Fruit fly (Drosophila melanogaster) whole organism, embryonic: ENCODE measurements around the gene Rbf.

ENCODE experiments used
- Awh ChIP-seq: fragments of 200-800 bp; sonication (Bioruptor generic); IDR thresholded peaks from 2 replicates; pipeline ENCODE4, ENCODE4 v1.3.6; 2022; ENCODE audit warnings: missing biosample characterization, missing genetic modification characterization
- Bgb ChIP-seq: fragments of 200-800 bp; sonication (Bioruptor generic); IDR thresholded peaks from 2 replicates; pipeline ENCODE4 v1.3.6; 2022; ENCODE audit warnings: missing biosample characterization, missing genetic modification characterization; ENCODE audit not compliant: partially characterized antibody
- CG10147 ChIP-seq: fragments of 200-800 bp; sonication (Bioruptor generic); optimal IDR thresholded peaks from 2 replicates; lab custom pipeline; 2019; ENCODE audit warnings: missing biosample characterization, mild to moderate bottlenecking, missing genetic modification characterization, moderate library complexity
- CG10209 ChIP-seq: fragments of 200-800 bp; sonication (Bioruptor generic); optimal IDR thresholded peaks from 3 replicates; lab custom pipeline; 2017; ENCODE audit warnings: missing biosample characterization, mild to moderate bottlenecking, missing genetic modification characterization, missing genetic modification reagents
- CG10366 ChIP-seq: fragments of 200-800 bp; sonication (Bioruptor generic); IDR thresholded peaks from 2 replicates; pipeline ENCODE4 v1.3.6; 2022; ENCODE audit warnings: missing biosample characterization, missing genetic modification characterization
- CG11398 ChIP-seq: fragments of 200-800 bp; sonication (Bioruptor generic); optimal IDR thresholded peaks from 2 replicates; lab custom pipeline; 2016; ENCODE audit warnings: missing biosample characterization, missing genetic modification characterization
- CG11696 ChIP-seq: fragments of 200-800 bp; sonication (Bioruptor generic); IDR thresholded peaks from 2 replicates; pipeline ENCODE4 v1.3.6; 2022; ENCODE audit warnings: missing biosample characterization, missing genetic modification characterization
- CG11723 ChIP-seq: fragments of 200-800 bp; sonication (Bioruptor generic); optimal IDR thresholded peaks from 2 replicates; lab custom pipeline; 2017; ENCODE audit warnings: missing biosample characterization, mild to moderate bottlenecking, missing genetic modification characterization
- CG13775 ChIP-seq: fragments of 200-800 bp; sonication (Bioruptor generic); optimal IDR thresholded peaks from 3 replicates; lab custom pipeline; 2017; ENCODE audit warnings: missing biosample characterization, mild to moderate bottlenecking, missing genetic modification characterization
- CG1602 ChIP-seq: fragments of 200-800 bp; sonication (Bioruptor generic); optimal IDR thresholded peaks from 3 replicates; lab custom pipeline; 2016; ENCODE audit warnings: missing biosample characterization, missing genetic modification characterization
- CG1647 ChIP-seq: fragments of 200-800 bp; sonication (Bioruptor generic); optimal IDR thresholded peaks from 3 replicates; lab custom pipeline; 2016; ENCODE audit warnings: missing biosample characterization, missing genetic modification characterization
- CG16863 ChIP-seq: fragments of 200-800 bp; sonication (Bioruptor generic); optimal IDR thresholded peaks from 3 replicates; lab custom pipeline; 2016; ENCODE audit warnings: missing biosample characterization, missing genetic modification characterization
- CG1832 ChIP-seq: fragments of 200-800 bp; sonication (Bioruptor generic); optimal IDR thresholded peaks from 2 replicates; lab custom pipeline; 2017; ENCODE audit warnings: missing biosample characterization, mild to moderate bottlenecking, missing genetic modification characterization, inconsistent platforms
- CG18476 ChIP-seq: fragments of 200-800 bp; sonication (Bioruptor generic); optimal IDR thresholded peaks from 2 replicates; lab custom pipeline; 2016; ENCODE audit warnings: missing biosample characterization, mild to moderate bottlenecking, missing genetic modification characterization
- CG2116 ChIP-seq: fragments of 200-800 bp; sonication (Bioruptor generic); optimal IDR thresholded peaks from 3 replicates; lab custom pipeline; 2018; ENCODE audit warnings: missing biosample characterization, mild to moderate bottlenecking, missing genetic modification characterization
- CG31441 ChIP-seq: fragments of 200-800 bp; sonication (Bioruptor generic); IDR thresholded peaks from 2 replicates; pipeline ENCODE4 v1.3.6; 2022; ENCODE audit warnings: missing biosample characterization, missing genetic modification characterization
- CG34422 ChIP-seq: fragments of 200-800 bp; sonication (Bioruptor generic); IDR thresholded peaks from 3 replicates; pipeline ENCODE4 v1.3.6; 2022; ENCODE audit warnings: missing biosample characterization, missing genetic modification characterization
- CG4282 ChIP-seq: fragments of 200-800 bp; sonication (Bioruptor generic); optimal IDR thresholded peaks from 2 replicates; lab custom pipeline; 2016; ENCODE audit warnings: missing biosample characterization, missing genetic modification characterization
- CG4360 ChIP-seq: fragments of 200-800 bp; sonication (Bioruptor generic); IDR thresholded peaks from 2 replicates; pipeline ENCODE4 v1.3.6; 2022; ENCODE audit warnings: missing biosample characterization, missing genetic modification characterization
- CG5245 ChIP-seq: fragments of 200-800 bp; sonication (Bioruptor generic); optimal IDR thresholded peaks from 3 replicates; lab custom pipeline; 2016; ENCODE audit warnings: missing biosample characterization, missing genetic modification characterization
- CG6175 ChIP-seq: fragments of 200-800 bp; sonication (Bioruptor generic); IDR thresholded peaks from 3 replicates; pipeline ENCODE4 v1.3.6; 2022; ENCODE audit warnings: missing biosample characterization, missing genetic modification characterization
- CG6272 ChIP-seq: fragments of 200-800 bp; sonication (Bioruptor generic); IDR thresholded peaks from 2 replicates; pipeline ENCODE4 v1.3.6; 2022; ENCODE audit warnings: missing biosample characterization, missing genetic modification characterization
- CG7786 ChIP-seq: fragments of 200-800 bp; sonication (Bioruptor generic); optimal IDR thresholded peaks from 2 replicates; lab custom pipeline; 2016; ENCODE audit warnings: missing biosample characterization, missing genetic modification characterization
- Dip3 ChIP-seq: fragments of 200-800 bp; sonication (Bioruptor generic); optimal IDR thresholded peaks from 3 replicates; lab custom pipeline; 2016; ENCODE audit warnings: missing biosample characterization, missing genetic modification characterization
- Fer3 ChIP-seq: fragments of 200-800 bp; sonication (Bioruptor generic); optimal IDR thresholded peaks from 2 replicates; lab custom pipeline; 2018; ENCODE audit warnings: missing biosample characterization, mild to moderate bottlenecking, missing genetic modification characterization, moderate library complexity
- HmgZ ChIP-seq: fragments of 200-800 bp; sonication (Bioruptor generic); optimal IDR thresholded peaks from 2 replicates; lab custom pipeline; 2018; ENCODE audit warnings: missing biosample characterization, mild to moderate bottlenecking, missing genetic modification characterization
- Hmx ChIP-seq: fragments of 200-800 bp; sonication (Bioruptor generic); optimal IDR thresholded peaks from 2 replicates; lab custom pipeline; 2016; ENCODE audit warnings: missing biosample characterization, missing genetic modification characterization
- MESR4 ChIP-seq: fragments of 200-800 bp; sonication (Bioruptor generic); optimal IDR thresholded peaks from 2 replicates; lab custom pipeline; 2018; ENCODE audit warnings: missing biosample characterization, mild to moderate bottlenecking, missing genetic modification characterization, moderate library complexity
- Nf-YB ChIP-seq: fragments of 200-800 bp; sonication (Bioruptor generic); optimal IDR thresholded peaks from 3 replicates; lab custom pipeline; 2019; ENCODE audit warnings: missing biosample characterization, mild to moderate bottlenecking, missing genetic modification characterization, moderate library complexity
- Six4 ChIP-seq: fragments of 200-800 bp; sonication (Bioruptor generic); optimal IDR thresholded peaks from 2 replicates; lab custom pipeline; 2016; ENCODE audit warnings: missing biosample characterization, missing genetic modification characterization
- Ssrp ChIP-seq: fragments of 200-800 bp; sonication (Bioruptor generic); optimal IDR thresholded peaks from 2 replicates; lab custom pipeline; 2018; ENCODE audit warnings: missing biosample characterization, mild to moderate bottlenecking, missing genetic modification characterization, moderate library complexity
- Stat92E ChIP-seq, 3 experiments: fragments of >200 bp in 2 of 3; fragments of 200-800 bp in 1 of 3; sonication (Bioruptor generic) in 1 of 3; optimal IDR thresholded peaks; 2 replicates each; lab custom pipeline; 2017 to 2019; ENCODE audit warnings: missing biosample characterization in 3 of 3, missing genetic modification characterization in 3 of 3, mild to moderate bottlenecking in 1 of 3, moderate library complexity in 1 of 3
- Taf1 ChIP-seq: fragments of 200-800 bp; sonication (Bioruptor generic); IDR thresholded peaks from 2 replicates; pipeline ENCODE4 v1.3.6; 2022; ENCODE audit warnings: missing biosample characterization, missing genetic modification characterization
- ara ChIP-seq: fragments of 200-800 bp; sonication (Bioruptor generic); IDR thresholded peaks from 2 replicates; pipeline ENCODE4 v1.3.6; 2022; ENCODE audit warnings: missing biosample characterization, missing genetic modification characterization
- az2 ChIP-seq: fragments of 200-800 bp; sonication (Bioruptor generic); optimal IDR thresholded peaks from 3 replicates; lab custom pipeline; 2016; ENCODE audit warnings: missing biosample characterization, missing genetic modification characterization
- cg ChIP-seq: fragments of 200-800 bp; sonication (Bioruptor generic); optimal IDR thresholded peaks from 3 replicates; lab custom pipeline; 2019; ENCODE audit warnings: missing biosample characterization, mild to moderate bottlenecking, missing genetic modification characterization, moderate library complexity
- ci ChIP-seq: fragments of 200-800 bp; sonication (Bioruptor generic); IDR thresholded peaks from 3 replicates; pipeline ENCODE4 v1.3.6; 2022; ENCODE audit warnings: missing biosample characterization, missing genetic modification characterization
- dm ChIP-seq: fragments of 200-800 bp; sonication (Bioruptor generic); optimal IDR thresholded peaks from 3 replicates; lab custom pipeline; 2016; ENCODE audit warnings: missing biosample characterization, missing genetic modification characterization
- en ChIP-seq: fragments of 200-800 bp; sonication (Bioruptor generic); optimal IDR thresholded peaks from 2 replicates; lab custom pipeline; 2016; ENCODE audit warnings: missing biosample characterization, missing genetic modification characterization
- exex ChIP-seq: fragments of 200-800 bp; sonication (Bioruptor generic); optimal IDR thresholded peaks from 4 replicates; lab custom pipeline; 2018; ENCODE audit warnings: missing biosample characterization, mild to moderate bottlenecking, missing genetic modification characterization, moderate library complexity
- her ChIP-seq: fragments of 200-800 bp; sonication (Bioruptor generic); optimal IDR thresholded peaks from 2 replicates; lab custom pipeline; 2016; ENCODE audit warnings: missing biosample characterization, missing genetic modification characterization
- nerfin-2 ChIP-seq: fragments of 200-800 bp; sonication (Bioruptor generic); IDR thresholded peaks from 2 replicates; pipeline ENCODE4 v1.3.6; 2022; ENCODE audit warnings: missing biosample characterization, missing genetic modification characterization; ENCODE audit not compliant: partially characterized antibody
- pum ChIP-seq: fragments of 200-800 bp; sonication (Bioruptor generic); optimal IDR thresholded peaks from 2 replicates; lab custom pipeline; 2016; ENCODE audit warnings: missing biosample characterization, missing genetic modification characterization
- ro ChIP-seq: fragments of 200-800 bp; sonication (Bioruptor generic); IDR thresholded peaks from 2 replicates; pipeline ENCODE4 v1.3.6; 2022; ENCODE audit warnings: missing biosample characterization, missing genetic modification characterization
- sc ChIP-seq, 3 experiments: fragments of >200 bp in 2 of 3; fragments of 200-800 bp in 1 of 3; sonication (Bioruptor generic) in 1 of 3; optimal IDR thresholded peaks; 2 replicates in 2 of 3; 3 replicates in 1 of 3; lab custom pipeline; 2017; ENCODE audit warnings: mild to moderate bottlenecking in 1 of 3, missing biosample characterization in 1 of 3, missing genetic modification characterization in 1 of 3, missing genetic modification reagents in 1 of 3
- sens ChIP-seq: fragments of 200-800 bp; sonication (Bioruptor generic); peaks from one replicate; lab custom pipeline; 2016; ENCODE audit warnings: missing biosample characterization, missing genetic modification characterization
- sqz ChIP-seq: fragments of 200-800 bp; sonication (Bioruptor generic); optimal IDR thresholded peaks from 3 replicates; lab custom pipeline; 2018; ENCODE audit warnings: missing biosample characterization, mild to moderate bottlenecking, missing genetic modification characterization
- vnd ChIP-seq: fragments of 200-800 bp; sonication (Bioruptor generic); IDR thresholded peaks from 3 replicates; pipeline ENCODE4 v1.3.6; 2022; ENCODE audit warnings: missing biosample characterization, missing genetic modification characterization; ENCODE audit not compliant: partially characterized antibody
- z ChIP-seq: fragments of 200-800 bp; sonication (Bioruptor generic); IDR thresholded peaks from 3 replicates; pipeline ENCODE4 v1.3.6; 2022; ENCODE audit warnings: missing biosample characterization, missing genetic modification characterization
- zen2 ChIP-seq: fragments of 200-800 bp; sonication (Bioruptor generic); IDR thresholded peaks from 3 replicates; pipeline ENCODE4 v1.3.6; 2022; ENCODE audit warnings: missing biosample characterization, missing genetic modification characterization; ENCODE audit not compliant: partially characterized antibody

Gene Rbf

DNA sequence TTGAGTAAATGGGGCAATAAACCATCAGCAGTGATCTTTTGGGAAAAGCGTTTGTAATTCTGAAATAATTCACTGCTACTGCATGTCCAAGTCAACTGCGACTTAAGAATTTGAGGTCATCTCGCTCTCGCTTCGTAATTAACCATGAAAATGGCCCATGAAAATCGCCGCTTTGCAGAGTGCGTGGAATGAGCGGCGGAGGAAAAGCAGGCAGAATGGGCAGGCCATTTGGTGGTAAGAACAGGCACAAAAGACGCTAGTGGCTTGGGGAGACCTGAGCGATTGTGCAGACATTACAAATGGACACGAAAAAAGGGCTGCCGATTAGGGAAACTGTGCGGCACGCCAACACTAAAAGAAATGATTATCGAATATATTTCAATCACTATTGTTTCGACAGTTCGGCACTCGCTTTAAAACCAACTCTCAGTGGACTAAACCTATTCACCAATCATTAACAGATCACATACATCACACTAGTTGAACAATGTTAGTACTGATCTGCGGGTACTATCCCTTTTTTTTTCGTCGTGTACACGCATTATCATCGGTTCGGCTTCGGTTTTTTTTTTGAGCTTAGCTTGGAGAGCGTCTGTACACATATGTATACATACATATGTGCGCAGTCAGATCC lies 29.7 kb downstream of the Rbf start (continued):
- TF ChIP-seq sens (GFP tag; lab: Kevin White, UChicago) (peak; percentile 94), Six4 (GFP tag; lab: Kevin White, UChicago) (peak; percentile 30), CG10209 (GFP tag; lab: Kevin White, UChicago) (peak; percentile 12), CG11723 (GFP tag; lab: Kevin White, UChicago) (no peak), CG4282 (GFP tag; lab: Kevin White, UChicago) (no peak), Taf1 (GFP tag; lab: Robert Waterston, UW) (no peak), ro (GFP tag; lab: Robert Waterston, UW) (no peak), nerfin-2 (no peak), CG11398 (GFP tag; lab: Kevin White, UChicago) (no peak), HmgZ (tag; lab: Kevin White, UChicago) (no peak), pum (GFP tag; lab: Kevin White, UChicago) (peak; percentile 35), Fer3 (tag; lab: Kevin White, UChicago) (no peak), az2 (GFP tag; lab: Kevin White, UChicago) (peak; percentile 53), sc (optimal IDR thresholded peaks at IDR 0.05; lab: Kevin White, UChicago) (no peak), sc (GFP tag; optimal IDR thresholded peaks at IDR 0.05; lab: Kevin White, UChicago) (no peak), CG5245 (GFP tag; lab: Kevin White, UChicago) (no peak), CG2116 (GFP tag; lab: Kevin White, UChicago) (no peak), cg (no peak), exex (tag; lab: Kevin White, UChicago) (no peak), CG13775 (GFP tag; lab: Kevin White, UChicago) (peak; percentile 4), Ssrp (peak; percentile 0), CG31441 (GFP tag; lab: Robert Waterston, UW) (peak; percentile 42; the same call in 1 of the 2 replicates), z (GFP tag; lab: Robert Waterston, UW) (no peak), CG10366 (GFP tag; lab: Robert Waterston, UW) (no peak), CG1602 (peak; percentile 2), CG6272 (GFP tag; lab: Robert Waterston, UW) (no peak), CG16863 (peak; percentile 2), CG7786 (GFP tag; lab: Kevin White, UChicago) (peak; percentile 14), Hmx (no peak), zen2 (GFP tag; lab: Robert Waterston, UW) (no peak), CG34422 (GFP tag; lab: Robert Waterston, UW) (peak; percentile 14; the same call in 1 of the 3 replicates), ci (GFP tag; lab: Robert Waterston, UW) (peak; percentile 63; the same call in 1 of the 3 replicates), CG18476 (GFP tag; lab: Kevin White, UChicago) (no peak), ara (peak; percentile 59), en (GFP tag; lab: Kevin White, UChicago) (peak; percentile 19), Nf-YB (no peak), CG6175 (GFP tag; lab: Robert Waterston, UW) (no peak), vnd (GFP tag; lab: Robert Waterston, UW) (no peak), sqz (peak; percentile 43)

DNA sequence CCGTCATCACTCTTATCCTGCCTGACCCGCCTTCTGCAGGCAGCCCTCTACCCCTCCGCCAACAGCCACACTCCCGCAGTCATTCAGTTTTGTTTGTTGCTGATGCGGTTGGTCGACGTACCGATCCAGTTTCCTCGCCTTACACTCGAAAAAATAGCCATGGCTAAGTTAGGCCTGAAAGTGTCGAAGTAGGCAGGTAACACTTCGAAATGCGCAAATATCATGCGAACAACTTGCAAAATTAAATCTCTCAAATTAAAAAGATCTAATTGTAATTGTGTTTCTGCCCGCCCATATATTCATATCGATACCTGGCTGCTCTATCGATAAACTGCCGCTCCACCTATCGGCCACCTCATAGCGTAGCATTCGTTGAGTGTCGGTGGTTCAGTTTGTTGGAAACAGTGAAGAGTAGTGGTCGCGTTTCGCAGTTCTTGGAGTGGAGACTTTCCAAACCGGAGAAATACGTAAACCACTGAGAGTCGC lies 31.6 kb downstream of the Rbf start, which contains the start of gene fz3:
Gene fz3, plus strand, starts transcription at position 307 of the 486 bp plus-strand sequence.
- TF ChIP-seq CG1647 (GFP tag; lab: Kevin White, UChicago) (no peak), zen2 (GFP tag; lab: Robert Waterston, UW) (peak; percentile 85), CG10147 (GFP tag; lab: Kevin White, UChicago) (no peak), MESR4 (GFP tag; lab: Kevin White, UChicago) (peak; percentile 9), CG4360 (GFP tag; lab: Robert Waterston, UW) (no peak), exex (tag; lab: Kevin White, UChicago) (peak; percentile 10), CG11696 (no peak), dm (GFP tag; lab: Kevin White, UChicago) (peak; percentile 7), Stat92E (GFP tag; optimal IDR thresholded peaks at IDR 0.05; lab: Kevin White, UChicago) (peak in 1 of 3 experiments; percentile 39), Dip3 (GFP tag; lab: Kevin White, UChicago) (no peak), CG31441 (GFP tag; lab: Robert Waterston, UW) (peak; percentile 27; the same call in 1 of the 2 replicates), CG1832 (GFP tag; lab: Kevin White, UChicago) (no peak), her (GFP tag; lab: Kevin White, UChicago) (no peak), Bgb (GFP tag; lab: Robert Waterston, UW) (peak; percentile 93), Awh (GFP tag; lab: Robert Waterston, UW) (peak; percentile 53; the same call in 1 of the 2 replicates)
